Worm (Caenorhabditis elegans) whole organism, late embryonic: ENCODE measurements around the gene cyp-33C3.

ENCODE experiments used
- C08G9.2 ChIP-seq: sonication (generic microtip); optimal IDR thresholded peaks from 2 replicates; lab custom pipeline; 2016; ENCODE audit warnings: mild to moderate bottlenecking, missing genetic modification characterization, moderate library complexity, missing compliant biosample characterization
- ama-1 ChIP-seq: fragments of 150-350 bp; optimal IDR thresholded peaks from 2 replicates; lab custom pipeline; 2014
- ceh-19 ChIP-seq: fragments of 200-800 bp; sonication (Bioruptor generic); optimal IDR thresholded peaks from 2 replicates; lab custom pipeline; 2018; ENCODE audit warnings: mild to moderate bottlenecking, missing genetic modification characterization, missing compliant biosample characterization
- ceh-31 ChIP-seq: sonication (generic microtip); optimal IDR thresholded peaks from 2 replicates; lab custom pipeline; 2016; ENCODE audit warnings: missing genetic modification characterization, missing compliant biosample characterization
- ceh-9 ChIP-seq: sonication (generic microtip); optimal IDR thresholded peaks from 2 replicates; lab custom pipeline; 2016; ENCODE audit warnings: mild to moderate bottlenecking, missing genetic modification characterization, inconsistent platforms, missing compliant biosample characterization
- lin-11 ChIP-seq: fragments of 200-800 bp; sonication (Bioruptor generic); optimal IDR thresholded peaks from 2 replicates; lab custom pipeline; 2018; ENCODE audit warnings: mild to moderate bottlenecking, missing genetic modification characterization, missing compliant biosample characterization
- ref-2 ChIP-seq: sonication (generic microtip); optimal IDR thresholded peaks from 2 replicates; lab custom pipeline; 2016; ENCODE audit warnings: missing genetic modification characterization, missing compliant biosample characterization
- sox-4 ChIP-seq: sonication (generic microtip); optimal IDR thresholded peaks from 2 replicates; lab custom pipeline; 2017; ENCODE audit warnings: mild to moderate bottlenecking, missing genetic modification characterization, inconsistent platforms, missing compliant biosample characterization
- tbx-7 ChIP-seq: sonication (generic microtip); optimal IDR thresholded peaks from 2 replicates; lab custom pipeline; 2016; ENCODE audit warnings: missing genotype, missing genetic modification characterization, missing compliant biosample characterization
- unc-55 ChIP-seq: sonication (generic microtip); optimal IDR thresholded peaks from 2 replicates; lab custom pipeline; 2017; ENCODE audit warnings: missing biosample characterization, missing genetic modification reagents, missing genetic modification characterization
- zip-5 ChIP-seq: sonication (generic microtip); optimal IDR thresholded peaks from 2 replicates; lab custom pipeline; 2016; ENCODE audit warnings: missing genetic modification characterization, missing compliant biosample characterization

DNA sequence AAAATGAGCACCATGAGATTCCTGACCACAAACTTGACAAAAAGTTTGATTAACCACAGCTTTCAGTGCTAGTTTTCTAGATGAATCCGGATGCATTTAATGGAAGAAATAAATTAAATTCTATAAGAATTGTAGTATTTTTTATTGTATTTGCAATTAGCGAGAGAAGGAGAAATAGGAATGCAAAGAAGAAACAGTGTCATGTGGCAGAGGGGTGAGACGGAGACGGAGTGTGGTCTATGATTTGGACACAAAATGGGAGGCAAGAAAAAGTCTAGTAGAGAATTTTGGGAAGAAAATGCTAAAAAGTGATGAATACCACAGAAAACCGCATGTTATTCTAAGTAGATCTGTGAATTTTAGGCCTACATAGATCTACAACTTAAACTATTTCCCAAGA lies 35.5 kb downstream of the cyp-33C3 start, which contains the start of gene nhr-59:
- no peak for TF ChIP-seq ama-1
- TF ChIP-seq lin-11 = no peak
- TF ChIP-seq ref-2 = no peak
- no peak for TF ChIP-seq ceh-19 (GFP tag; lab: Kevin White, UChicago)
- TF ChIP-seq tbx-7 (tag; lab: Kevin White, UChicago) = no peak
- TF ChIP-seq unc-55 (GFP tag; lab: Kevin White, UChicago) = no peak
- TF ChIP-seq zip-5 (tag; lab: Kevin White, UChicago) = no peak
- TF ChIP-seq C08G9.2 = no peak
- TF ChIP-seq ceh-9 (tag; lab: Kevin White, UChicago) = no peak
- no peak for TF ChIP-seq sox-4
- TF ChIP-seq ceh-31 (tag; lab: Kevin White, UChicago) = no peak
